Worm (Caenorhabditis elegans) whole organism, L1 larva: ENCODE measurements around the gene blos-7.

ENCODE experiments used
- dpl-1 ChIP-seq, 3 experiments: fragments of 150-350 bp in 2 of 3; sonication (generic microtip) in 1 of 3; optimal IDR thresholded peaks; 2 replicates each; lab custom pipeline; 2014 to 2017; ENCODE audit warnings: missing biosample characterization in 3 of 3, missing genetic modification characterization in 3 of 3, missing genetic modification reagents in 3 of 3
- nhr-28 ChIP-seq: fragments of 150-350 bp; optimal IDR thresholded peaks from 2 replicates; lab custom pipeline; 2014; ENCODE audit warnings: missing biosample characterization, missing genetic modification characterization
- nhr-76 ChIP-seq: sonication (generic microtip); optimal IDR thresholded peaks from 2 replicates; lab custom pipeline; 2017; ENCODE audit warnings: missing biosample characterization, missing genetic modification characterization

DNA sequence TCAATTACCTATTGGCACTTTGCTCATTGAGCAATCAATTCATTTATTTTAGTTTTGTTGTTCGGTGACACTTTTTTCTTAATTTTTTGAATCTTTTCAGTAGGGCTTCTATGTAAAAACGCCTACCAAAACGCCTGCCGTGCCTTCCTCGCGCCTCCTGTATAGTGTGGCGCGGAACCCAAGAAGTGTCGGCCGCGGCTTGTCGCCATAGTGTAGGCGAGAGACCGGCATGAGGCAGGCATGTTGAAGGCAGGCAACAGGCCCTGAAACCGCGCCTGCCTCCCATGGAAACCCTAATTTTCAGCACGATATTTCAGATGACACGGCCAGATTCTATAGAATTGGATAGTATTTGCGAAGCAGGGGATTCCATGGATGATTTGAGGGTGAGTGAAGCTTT, 14.1 kb downstream of the blos-7 start, which contains the start of gene otpl-1:
- TF ChIP-seq nhr-76: no peak
- no peak for TF ChIP-seq nhr-28 (tag; lab: Kevin White, UChicago)
- no peak for TF ChIP-seq dpl-1 (GFP tag; optimal IDR thresholded peaks at IDR 0.05; lab: Kevin White, UChicago)
